Fruit fly (Drosophila melanogaster): Measurements from ENCODE around the gene Nrx-IV.

- no peak for TF ChIP-seq Dll (optimal IDR thresholded peaks at IDR 0.05)
- no peak for TF ChIP-seq psq (optimal IDR thresholded peaks at IDR 0.05)
- TF ChIP-seq usp (GFP tag; optimal IDR thresholded peaks at IDR 0.05): no peak
- no peak for TF ChIP-seq CG8478 (optimal IDR thresholded peaks at IDR 0.05)
- TF ChIP-seq pan (optimal IDR thresholded peaks at IDR 0.05): no peak
- no peak for TF ChIP-seq EcR (GFP tag; optimal IDR thresholded peaks at IDR 0.05)
Observed at dm6 chr3L:12114188-12114587, 32.1 kb upstream of the Nrx-IV start.
